Worm (Caenorhabditis elegans): ENCODE data around the gene D2023.3.

Gene D2023.3

ce11 chrV:11787742-11788238 is 24.0 kb downstream of the D2023.3 start, which contains the start of gene F55A11.8:
Gene F55A11.8 (plus strand): TSS chrV:11788188.
- TF ChIP-seq hmg-11 (tag; optimal IDR thresholded peaks at IDR 0.05) = no peak
- no peak for TF ChIP-seq ceh-16 (tag; optimal IDR thresholded peaks at IDR 0.05)
- no peak for TF ChIP-seq elt-1 (tag; optimal IDR thresholded peaks at IDR 0.05)
- no peak for TF ChIP-seq mml-1 (tag; optimal IDR thresholded peaks at IDR 0.05)
- no peak for TF ChIP-seq elt-3 (tag; optimal IDR thresholded peaks at IDR 0.05)
- no peak for TF ChIP-seq jun-1 (tag; optimal IDR thresholded peaks at IDR 0.05)
- TF ChIP-seq ztf-11 (tag; optimal IDR thresholded peaks at IDR 0.05) = no peak
- no peak for TF ChIP-seq nhr-11 (tag; optimal IDR thresholded peaks at IDR 0.05)
- TF ChIP-seq nfya-1 (tag; optimal IDR thresholded peaks at IDR 0.05; ENCODE audit: insufficient read depth) = no peak
- no peak for TF ChIP-seq ztf-4 (tag; optimal IDR thresholded peaks at IDR 0.05)
- TF ChIP-seq eor-1 (tag; optimal IDR thresholded peaks at IDR 0.05) = no peak
- TF ChIP-seq lin-15B (tag; optimal IDR thresholded peaks at IDR 0.05) = no peak
- TF ChIP-seq nhr-67 (tag; optimal IDR thresholded peaks at IDR 0.05) = no peak
- no peak for TF ChIP-seq nhr-23 (tag; optimal IDR thresholded peaks at IDR 0.05)
- no peak for TF ChIP-seq pha-4 (tag; optimal IDR thresholded peaks at IDR 0.05)
- TF ChIP-seq egl-27 (tag; optimal IDR thresholded peaks at IDR 0.05) = no peak
- TF ChIP-seq ama-1 (optimal IDR thresholded peaks at IDR 0.05) = no peak
- no peak for TF ChIP-seq elt-2 (tag; optimal IDR thresholded peaks at IDR 0.05)
- no peak for TF ChIP-seq lsy-12 (tag; optimal IDR thresholded peaks at IDR 0.05)
- TF ChIP-seq unc-39 (tag; optimal IDR thresholded peaks at IDR 0.05) = no peak

- TF ChIP-seq ztf-11 (tag; optimal IDR thresholded peaks at IDR 0.05) = no peak
- TF ChIP-seq fkh-2 (tag; optimal IDR thresholded peaks at IDR 0.05) = no peak
- TF ChIP-seq unc-62 (GFP tag; optimal IDR thresholded peaks at IDR 0.05) = no peak
- no peak for TF ChIP-seq pqm-1 (tag; optimal IDR thresholded peaks at IDR 0.05)
- no peak for TF ChIP-seq egl-5 (tag; optimal IDR thresholded peaks at IDR 0.05)
These were observed 24.6 kb downstream of the D2023.3 start, which contains the start of gene F55A11.7 for ce11 chrV:11787258-11787657. Gene F55A11.7 (minus strand): TSS chrV:11787443.

ce11 chrV:11782809-11783440 is 28.9 kb downstream of the D2023.3 start, which contains the start of gene F55A11.11:
Gene F55A11.11 (plus strand): TSS chrV:11783149.
- TF ChIP-seq ceh-28 (tag; optimal IDR thresholded peaks at IDR 0.05) = no peak
- TF ChIP-seq nhr-11 (tag; optimal IDR thresholded peaks at IDR 0.05) = no peak
- TF ChIP-seq nhr-43 (tag; optimal IDR thresholded peaks at IDR 0.05; ENCODE audit: poor library complexity, severe bottlenecking) = peak; percentile 86
- no peak for TF ChIP-seq sea-2 (GFP tag; optimal IDR thresholded peaks at IDR 0.05)
- TF ChIP-seq lsy-12 (tag; optimal IDR thresholded peaks at IDR 0.05) = peak; percentile 85
- TF ChIP-seq ceh-9 (tag; optimal IDR thresholded peaks at IDR 0.05) = no peak
- TF ChIP-seq ztf-11 (tag; optimal IDR thresholded peaks at IDR 0.05) = no peak
- TF ChIP-seq daf-12 (tag; optimal IDR thresholded peaks at IDR 0.05) = no peak
- TF ChIP-seq pha-4 (tag; optimal IDR thresholded peaks at IDR 0.05) = peak; percentile 78
- no peak for TF ChIP-seq ZK546.5 (tag; optimal IDR thresholded peaks at IDR 0.05)
- TF ChIP-seq nhr-67 (tag; optimal IDR thresholded peaks at IDR 0.05) = no peak
- no peak for TF ChIP-seq fos-1 (tag; optimal IDR thresholded peaks at IDR 0.05)
- peak; percentile 75 for TF ChIP-seq ztf-4 (tag; optimal IDR thresholded peaks at IDR 0.05)
- no peak for TF ChIP-seq nhr-237 (tag; optimal IDR thresholded peaks at IDR 0.05)
- peak; percentile 0 for TF ChIP-seq elt-1 (tag; optimal IDR thresholded peaks at IDR 0.05)
- peak; percentile 60 for TF ChIP-seq elt-2 (tag; optimal IDR thresholded peaks at IDR 0.05)
- no peak for TF ChIP-seq nhr-12 (tag; optimal IDR thresholded peaks at IDR 0.05)
- peak; percentile 42 for TF ChIP-seq ceh-16 (tag; optimal IDR thresholded peaks at IDR 0.05)
- TF ChIP-seq lin-15B (tag; optimal IDR thresholded peaks at IDR 0.05) = peak; percentile 43
- TF ChIP-seq pqm-1 (tag; optimal IDR thresholded peaks at IDR 0.05) = peak; percentile 46
- peak; percentile 78 for TF ChIP-seq tbx-2 (tag; optimal IDR thresholded peaks at IDR 0.05)
- TF ChIP-seq fkh-10 (GFP tag; optimal IDR thresholded peaks at IDR 0.05) = no peak
- TF ChIP-seq lin-39 (tag; optimal IDR thresholded peaks at IDR 0.05) = peak; percentile 96
- no peak for TF ChIP-seq nhr-28 (tag; optimal IDR thresholded peaks at IDR 0.05)
- TF ChIP-seq fkh-2 (tag; optimal IDR thresholded peaks at IDR 0.05) = no peak
- TF ChIP-seq unc-39 (tag; optimal IDR thresholded peaks at IDR 0.05) = no peak
- peak; percentile 64 for TF ChIP-seq egl-5 (tag; optimal IDR thresholded peaks at IDR 0.05)
- TF ChIP-seq snpc-4 (tag; optimal IDR thresholded peaks at IDR 0.05) = peak; percentile 45
- TF ChIP-seq ama-1 (optimal IDR thresholded peaks at IDR 0.05) = peak; percentile 80
- TF ChIP-seq aly-2 (tag; optimal IDR thresholded peaks at IDR 0.05) = no peak
- no peak for TF ChIP-seq ceh-82 (tag; optimal IDR thresholded peaks at IDR 0.05)
- TF ChIP-seq R02D3.7 (tag; optimal IDR thresholded peaks at IDR 0.05) = peak; percentile 13
- peak; percentile 64 for TF ChIP-seq egl-27 (tag; optimal IDR thresholded peaks at IDR 0.05)
- no peak for TF ChIP-seq nhr-76 (tag; optimal IDR thresholded peaks at IDR 0.05)
- TF ChIP-seq nhr-77 (tag; optimal IDR thresholded peaks at IDR 0.05) = no peak
- TF ChIP-seq skn-1 (tag; optimal IDR thresholded peaks at IDR 0.05) = peak; percentile 49
- TF ChIP-seq elt-3 (tag; optimal IDR thresholded peaks at IDR 0.05) = peak in 1 of 3 experiments; percentile 4
- no peak for TF ChIP-seq mdl-1 (tag; optimal IDR thresholded peaks at IDR 0.05)
- no peak for TF ChIP-seq jun-1 (tag; optimal IDR thresholded peaks at IDR 0.05)
- TF ChIP-seq zag-1 (tag; optimal IDR thresholded peaks at IDR 0.05) = no peak
- peak; percentile 58 for TF ChIP-seq nfya-1 (tag; optimal IDR thresholded peaks at IDR 0.05; ENCODE audit: insufficient read depth)
- no peak for TF ChIP-seq unc-62 (GFP tag; optimal IDR thresholded peaks at IDR 0.05)
- peak; percentile 60 for TF ChIP-seq nhr-23 (tag; optimal IDR thresholded peaks at IDR 0.05)
